Fruit fly (Drosophila melanogaster) whole organism, embryonic: ENCODE measurements around the gene haf.

Experiments used
- Ada2b ChIP-seq: fragments of 200-800 bp; sonication (Bioruptor generic); IDR thresholded peaks from 2 replicates; pipeline ENCODE4 v1.3.6; 2022; ENCODE audit warnings: missing biosample characterization, missing genetic modification characterization
- CG10209 ChIP-seq: fragments of 200-800 bp; sonication (Bioruptor generic); optimal IDR thresholded peaks from 3 replicates; lab custom pipeline; 2017; ENCODE audit warnings: missing biosample characterization, mild to moderate bottlenecking, missing genetic modification characterization, missing genetic modification reagents
- CG10267 ChIP-seq: fragments of 200-800 bp; sonication (Bioruptor generic); optimal IDR thresholded peaks from 2 replicates; lab custom pipeline; 2018; ENCODE audit warnings: missing biosample characterization, mild to moderate bottlenecking, missing genetic modification characterization, moderate library complexity
- CG10366 ChIP-seq: fragments of 200-800 bp; sonication (Bioruptor generic); IDR thresholded peaks from 2 replicates; pipeline ENCODE4 v1.3.6; 2022; ENCODE audit warnings: missing biosample characterization, missing genetic modification characterization
- CG11085 ChIP-seq: fragments of 200-800 bp; sonication (Bioruptor generic); IDR thresholded peaks from 2 replicates; pipeline ENCODE4 v1.3.6; 2022; ENCODE audit warnings: missing biosample characterization, missing genetic modification characterization
- CG12659 ChIP-seq: fragments of 200-800 bp; sonication (Bioruptor generic); optimal IDR thresholded peaks from 3 replicates; lab custom pipeline; 2017; ENCODE audit warnings: mild to moderate bottlenecking, missing biosample characterization, missing genetic modification reagents, missing genetic modification characterization
- CG13624 ChIP-seq: fragments of 200-800 bp; sonication (Bioruptor generic); optimal IDR thresholded peaks from 2 replicates; lab custom pipeline; 2016; ENCODE audit warnings: missing biosample characterization, missing genetic modification characterization
- CG16779 ChIP-seq: fragments of 200-800 bp; sonication (Bioruptor generic); IDR thresholded peaks from 2 replicates; pipeline ENCODE4 v1.3.6; 2022; ENCODE audit warnings: missing biosample characterization, missing genetic modification characterization
- CG17912 ChIP-seq: fragments of 200-800 bp; sonication (Bioruptor generic); optimal IDR thresholded peaks from 2 replicates; lab custom pipeline; 2018; ENCODE audit warnings: missing biosample characterization, mild to moderate bottlenecking, missing genetic modification characterization
- CG33557 ChIP-seq: fragments of 200-800 bp; sonication (Bioruptor generic); optimal IDR thresholded peaks from 2 replicates; lab custom pipeline; 2019; ENCODE audit warnings: missing biosample characterization, mild to moderate bottlenecking, missing genetic modification characterization, moderate library complexity
- CG4282 ChIP-seq: fragments of 200-800 bp; sonication (Bioruptor generic); optimal IDR thresholded peaks from 2 replicates; lab custom pipeline; 2016; ENCODE audit warnings: missing biosample characterization, missing genetic modification characterization
- CG5245 ChIP-seq: fragments of 200-800 bp; sonication (Bioruptor generic); optimal IDR thresholded peaks from 3 replicates; lab custom pipeline; 2016; ENCODE audit warnings: missing biosample characterization, missing genetic modification characterization
- CG7556 ChIP-seq: fragments of 200-800 bp; sonication (Bioruptor generic); optimal IDR thresholded peaks from 2 replicates; lab custom pipeline; 2017; ENCODE audit warnings: missing biosample characterization, mild to moderate bottlenecking, missing genetic modification characterization
- D19A ChIP-seq: fragments of 200-800 bp; optimal IDR thresholded peaks from 3 replicates; lab custom pipeline; 2019; ENCODE audit warnings: missing biosample characterization, mild to moderate bottlenecking, missing genetic modification characterization, moderate library complexity
- Dref ChIP-seq: fragments of 200-800 bp; sonication (Bioruptor generic); IDR thresholded peaks from 2 replicates; pipeline ENCODE4 v1.3.6; 2022; ENCODE audit warnings: missing biosample characterization, missing genetic modification characterization
- Drgx ChIP-seq: fragments of 200-800 bp; sonication (Bioruptor generic); IDR thresholded peaks from 2 replicates; pipeline ENCODE4 v1.3.6; 2022; ENCODE audit warnings: missing biosample characterization, missing genetic modification characterization
- HLHmδ ChIP-seq: fragments of 200-800 bp; sonication (Bioruptor generic); optimal IDR thresholded peaks from 2 replicates; lab custom pipeline; 2018; ENCODE audit warnings: missing biosample characterization, mild to moderate bottlenecking, missing genetic modification characterization, moderate library complexity
- MBD-R2 ChIP-seq: fragments of 200-800 bp; sonication (Bioruptor generic); IDR thresholded peaks from 2 replicates; pipeline ENCODE4 v1.3.6; 2022; ENCODE audit warnings: missing biosample characterization, missing genetic modification characterization
- Sox100B ChIP-seq: fragments of 200-800 bp; sonication (Bioruptor generic); optimal IDR thresholded peaks from 3 replicates; lab custom pipeline; 2018; ENCODE audit warnings: missing biosample characterization, mild to moderate bottlenecking, missing genetic modification characterization
- Ssrp ChIP-seq: fragments of 200-800 bp; sonication (Bioruptor generic); optimal IDR thresholded peaks from 2 replicates; lab custom pipeline; 2018; ENCODE audit warnings: missing biosample characterization, mild to moderate bottlenecking, missing genetic modification characterization, moderate library complexity
- Usf ChIP-seq: fragments of 200-800 bp; sonication (Bioruptor generic); optimal IDR thresholded peaks from 2 replicates; lab custom pipeline; 2017; ENCODE audit warnings: missing genotype, missing biosample characterization, missing genetic modification characterization
- abd-A ChIP-seq: fragments of 200-800 bp; sonication (Bioruptor generic); optimal IDR thresholded peaks from 3 replicates; lab custom pipeline; 2019; ENCODE audit warnings: missing biosample characterization, mild to moderate bottlenecking, missing genetic modification characterization, moderate library complexity
- az2 ChIP-seq: fragments of 200-800 bp; sonication (Bioruptor generic); optimal IDR thresholded peaks from 3 replicates; lab custom pipeline; 2016; ENCODE audit warnings: missing biosample characterization, missing genetic modification characterization
- caup ChIP-seq: fragments of 200-800 bp; sonication (Bioruptor generic); optimal IDR thresholded peaks from 3 replicates; lab custom pipeline; 2017; ENCODE audit warnings: missing biosample characterization, mild to moderate bottlenecking, missing genetic modification characterization, moderate library complexity; ENCODE audit not compliant: severe bottlenecking
- ci ChIP-seq: fragments of 200-800 bp; sonication (Bioruptor generic); IDR thresholded peaks from 3 replicates; pipeline ENCODE4 v1.3.6; 2022; ENCODE audit warnings: missing biosample characterization, missing genetic modification characterization
- croc ChIP-seq: fragments of 200-800 bp; sonication (Bioruptor generic); conservative IDR thresholded peaks from 3 replicates; pipeline ENCODE4 v1.3.6; 2022; ENCODE audit warnings: missing biosample characterization, missing genetic modification characterization
- dpn ChIP-seq, 2 experiments: fragments of 200-800 bp; sonication (Bioruptor generic); optimal IDR thresholded peaks; 3 replicates each; lab custom pipeline; 2016; ENCODE audit warnings: missing biosample characterization in 2 of 2, missing genetic modification characterization in 2 of 2
- en ChIP-seq: fragments of 200-800 bp; sonication (Bioruptor generic); optimal IDR thresholded peaks from 2 replicates; lab custom pipeline; 2016; ENCODE audit warnings: missing biosample characterization, missing genetic modification characterization
- gcm ChIP-seq: fragments of 200-800 bp; sonication (Bioruptor generic); optimal IDR thresholded peaks from 2 replicates; lab custom pipeline; 2019; ENCODE audit warnings: missing biosample characterization, mild to moderate bottlenecking, missing genetic modification characterization, moderate library complexity
- hb ChIP-seq: fragments of 200-800 bp; sonication (Bioruptor generic); IDR thresholded peaks from 3 replicates; pipeline ENCODE4 v1.3.6; 2022; ENCODE audit warnings: missing biosample characterization, missing genetic modification characterization; ENCODE audit not compliant: partially characterized antibody
- inv ChIP-seq: fragments of 200-800 bp; sonication (Bioruptor generic); IDR thresholded peaks from 2 replicates; pipeline ENCODE4 v1.3.6; 2022; ENCODE audit warnings: missing biosample characterization, missing genetic modification characterization; ENCODE audit not compliant: partially characterized antibody
- lbe ChIP-seq: fragments of 200-800 bp; sonication (Bioruptor generic); optimal IDR thresholded peaks from 2 replicates; lab custom pipeline; 2016; ENCODE audit warnings: missing biosample characterization, mild to moderate bottlenecking, missing genetic modification characterization
- mirr ChIP-seq: fragments of 200-800 bp; sonication (Bioruptor generic); optimal IDR thresholded peaks from 3 replicates; lab custom pipeline; 2018; ENCODE audit warnings: missing biosample characterization, mild to moderate bottlenecking, missing genetic modification characterization
- mld ChIP-seq: fragments of 200-800 bp; sonication (Bioruptor generic); IDR thresholded peaks from 3 replicates; pipeline ENCODE4 v1.3.6; 2022; ENCODE audit warnings: missing biosample characterization, missing genetic modification characterization; ENCODE audit not compliant: partially characterized antibody
- nmo ChIP-seq: fragments of 200-800 bp; sonication (Bioruptor generic); optimal IDR thresholded peaks from 2 replicates; lab custom pipeline; 2018; ENCODE audit warnings: missing biosample characterization, mild to moderate bottlenecking, missing genetic modification characterization, moderate library complexity
- oc ChIP-seq: fragments of 200-800 bp; sonication (Bioruptor generic); optimal IDR thresholded peaks from 2 replicates; lab custom pipeline; 2018; ENCODE audit warnings: missing biosample characterization, mild to moderate bottlenecking, missing genetic modification characterization, moderate library complexity
- phol ChIP-seq: fragments of 200-800 bp; sonication (Bioruptor generic); optimal IDR thresholded peaks from 3 replicates; lab custom pipeline; 2018; ENCODE audit warnings: missing biosample characterization, mild to moderate bottlenecking, missing genetic modification characterization, moderate library complexity
- salm ChIP-seq: fragments of 200-800 bp; sonication (Bioruptor generic); optimal IDR thresholded peaks from 2 replicates; lab custom pipeline; 2018; ENCODE audit warnings: missing biosample characterization, mild to moderate bottlenecking, missing genetic modification characterization
- scrt ChIP-seq: fragments of 200-800 bp; sonication (Bioruptor generic); optimal IDR thresholded peaks from 2 replicates; lab custom pipeline; 2018; ENCODE audit warnings: missing biosample characterization, mild to moderate bottlenecking, missing genetic modification characterization, moderate library complexity
- sisA ChIP-seq: fragments of 200-800 bp; sonication (Bioruptor generic); IDR thresholded peaks from 2 replicates; pipeline ENCODE4 v1.3.6; 2022; ENCODE audit warnings: missing biosample characterization, missing genetic modification characterization
- so ChIP-seq: fragments of 200-800 bp; sonication (Bioruptor generic); IDR thresholded peaks from 3 replicates; pipeline ENCODE4 v1.3.6; 2022; ENCODE audit warnings: missing biosample characterization, missing genetic modification characterization
- stwl ChIP-seq: fragments of 200-800 bp; sonication (Bioruptor generic); optimal IDR thresholded peaks from 3 replicates; lab custom pipeline; 2018; ENCODE audit warnings: missing biosample characterization, mild to moderate bottlenecking, missing genetic modification characterization, moderate library complexity
- sug ChIP-seq: fragments of 200-800 bp; optimal IDR thresholded peaks from 2 replicates; lab custom pipeline; 2019; ENCODE audit warnings: missing biosample characterization, mild to moderate bottlenecking, missing genetic modification characterization, moderate library complexity
- toy ChIP-seq: fragments of 200-800 bp; sonication (Bioruptor generic); IDR thresholded peaks from 2 replicates; pipeline ENCODE4 v1.3.6; 2022; ENCODE audit warnings: missing biosample characterization, missing genetic modification characterization
- vnd ChIP-seq: fragments of 200-800 bp; sonication (Bioruptor generic); IDR thresholded peaks from 3 replicates; pipeline ENCODE4 v1.3.6; 2022; ENCODE audit warnings: missing biosample characterization, missing genetic modification characterization; ENCODE audit not compliant: partially characterized antibody
- wek ChIP-seq: fragments of 200-800 bp; sonication (Bioruptor generic); optimal IDR thresholded peaks from 3 replicates; lab custom pipeline; 2018; ENCODE audit warnings: missing biosample characterization, mild to moderate bottlenecking, missing genetic modification characterization, moderate library complexity
- zen ChIP-seq: fragments of 200-800 bp; sonication (Bioruptor generic); optimal IDR thresholded peaks from 3 replicates; lab custom pipeline; 2018; ENCODE audit warnings: missing biosample characterization, mild to moderate bottlenecking, missing genetic modification characterization, moderate library complexity
- zfh2 ChIP-seq: fragments of 200-800 bp; sonication (Bioruptor generic); optimal IDR thresholded peaks from 2 replicates; lab custom pipeline; 2016; ENCODE audit warnings: missing biosample characterization, missing genetic modification characterization

haf gene

dm6 chr2L:1634099-1634856 is 79.3 kb downstream of the haf start (continued):
- TF ChIP-seq nmo (GFP tag; lab: Kevin White, UChicago) = peak; percentile 29
- peak; percentile 66; the same call in 1 of the 2 replicates for TF ChIP-seq toy
- no peak for TF ChIP-seq CG5245 (GFP tag; lab: Kevin White, UChicago)
- peak; percentile 66 to 88 for TF ChIP-seq dpn (GFP tag; optimal IDR thresholded peaks at IDR 0.05; lab: Kevin White, UChicago)
- TF ChIP-seq salm (tag; lab: Kevin White, UChicago) = no peak
- peak; percentile 25 for TF ChIP-seq CG4282 (GFP tag; lab: Kevin White, UChicago)
- TF ChIP-seq CG13624 (GFP tag; lab: Kevin White, UChicago) = peak; percentile 89
- TF ChIP-seq CG12659 (GFP tag; lab: Kevin White, UChicago) = peak; percentile 75
- TF ChIP-seq gcm (GFP tag; lab: Kevin White, UChicago) = no peak
- TF ChIP-seq az2 = peak; percentile 43
- peak; percentile 71 for TF ChIP-seq scrt (GFP tag; lab: Kevin White, UChicago)
- peak; percentile 80 for TF ChIP-seq CG11085 (GFP tag; lab: Robert Waterston, UW)
- TF ChIP-seq hb = no peak
- TF ChIP-seq oc (tag; lab: Kevin White, UChicago) = no peak
- no peak for TF ChIP-seq stwl
- peak; percentile 63 for TF ChIP-seq CG10209
- peak; percentile 62 for TF ChIP-seq CG16779 (GFP tag; lab: Robert Waterston, UW)
- TF ChIP-seq D19A (tag; lab: Kevin White, UChicago) = no peak
- TF ChIP-seq croc (GFP tag; lab: Robert Waterston, UW) = no peak
- no peak for TF ChIP-seq Sox100B (GFP tag; lab: Kevin White, UChicago)
- TF ChIP-seq zen (tag; lab: Kevin White, UChicago) = peak; percentile 16
- TF ChIP-seq phol = peak; percentile 23
- peak; percentile 53; the same call in 1 of the 2 replicates for TF ChIP-seq MBD-R2
- peak; percentile 15 for TF ChIP-seq mirr (GFP tag; lab: Kevin White, UChicago)
- no peak for TF ChIP-seq HLHmδ (GFP tag; lab: Kevin White, UChicago)
- no peak for TF ChIP-seq vnd (GFP tag; lab: Robert Waterston, UW)
- TF ChIP-seq CG7556 (GFP tag; lab: Kevin White, UChicago) = peak; percentile 65
- no peak for TF ChIP-seq CG33557
- peak; percentile 86 for TF ChIP-seq Ada2b
- TF ChIP-seq Usf (GFP tag; lab: Kevin White, UChicago) = peak; percentile 72
- TF ChIP-seq inv = no peak
- peak; percentile 59; the same call in 2 of the 3 replicates for TF ChIP-seq so (GFP tag; lab: Robert Waterston, UW)
- TF ChIP-seq zfh2 (GFP tag; lab: Kevin White, UChicago) = peak; percentile 94
- TF ChIP-seq CG10366 (GFP tag; lab: Robert Waterston, UW) = peak; percentile 49
- TF ChIP-seq abd-A (tag; lab: Kevin White, UChicago) = no peak
- peak; percentile 25 for TF ChIP-seq CG10267 (tag; lab: Kevin White, UChicago)
- TF ChIP-seq ci (GFP tag; lab: Robert Waterston, UW) = no peak
- no peak for TF ChIP-seq mld (GFP tag; lab: Robert Waterston, UW)
- no peak for TF ChIP-seq Dref (GFP tag; lab: Robert Waterston, UW)
- no peak for TF ChIP-seq en (GFP tag; lab: Kevin White, UChicago)
- no peak for TF ChIP-seq Ssrp (tag; lab: Kevin White, UChicago)
- TF ChIP-seq CG17912 = no peak
- TF ChIP-seq sisA = peak; percentile 48; the same call in 1 of the 2 replicates
- no peak for TF ChIP-seq lbe (GFP tag; lab: Kevin White, UChicago)
- no peak for TF ChIP-seq wek
- TF ChIP-seq sug = peak; percentile 76
- TF ChIP-seq Drgx (GFP tag; lab: Robert Waterston, UW) = no peak
- TF ChIP-seq caup = peak; percentile 78
